Worm (Caenorhabditis elegans) whole organism, late embryonic: ENCODE data around the gene srh-59.

Source experiments
- F13H6.1 ChIP-seq: sonication (generic microtip); optimal IDR thresholded peaks from 2 replicates; lab custom pipeline; 2016; ENCODE audit warnings: missing genetic modification characterization, missing compliant biosample characterization
- K02D7.2 ChIP-seq: sonication (generic microtip); optimal IDR thresholded peaks from 2 replicates; lab custom pipeline; 2017; ENCODE audit warnings: mild to moderate bottlenecking, missing genetic modification characterization, missing compliant biosample characterization
- T23F11.4 ChIP-seq: fragments of 200-800 bp; sonication (Bioruptor generic); optimal IDR thresholded peaks from 2 replicates; lab custom pipeline; 2018; ENCODE audit warnings: mild to moderate bottlenecking, missing genetic modification characterization, missing compliant biosample characterization
- Y22D7AL.16 ChIP-seq: sonication (generic microtip); optimal IDR thresholded peaks from 2 replicates; lab custom pipeline; 2016; ENCODE audit warnings: missing genetic modification characterization, missing compliant biosample characterization
- ahr-1 ChIP-seq: sonication (generic microtip); optimal IDR thresholded peaks from 2 replicates; lab custom pipeline; 2016; ENCODE audit warnings: missing genetic modification characterization, missing compliant biosample characterization
- ceh-14 ChIP-seq: sonication (generic microtip); optimal IDR thresholded peaks from 2 replicates; lab custom pipeline; 2016; ENCODE audit warnings: missing genotype, missing genetic modification characterization, missing compliant biosample characterization
- ceh-30 ChIP-seq: fragments of 150-350 bp; optimal IDR thresholded peaks from 2 replicates; lab custom pipeline; 2014; ENCODE audit warnings: missing biosample characterization, missing genetic modification characterization
- ceh-31 ChIP-seq: sonication (generic microtip); optimal IDR thresholded peaks from 2 replicates; lab custom pipeline; 2016; ENCODE audit warnings: missing genetic modification characterization, missing compliant biosample characterization
- ceh-34 ChIP-seq: sonication (generic microtip); optimal IDR thresholded peaks from 2 replicates; lab custom pipeline; 2016; ENCODE audit warnings: mild to moderate bottlenecking, missing genetic modification characterization, missing compliant biosample characterization
- ceh-48 ChIP-seq: sonication (generic microtip); optimal IDR thresholded peaks from 2 replicates; lab custom pipeline; 2016; ENCODE audit warnings: missing genetic modification characterization, inconsistent platforms, missing compliant biosample characterization
- dmd-4 ChIP-seq: sonication (generic microtip); optimal IDR thresholded peaks from 2 replicates; lab custom pipeline; 2016; ENCODE audit warnings: borderline replicate concordance, missing genetic modification characterization, missing compliant biosample characterization
- elt-2 ChIP-seq: sonication (generic microtip); optimal IDR thresholded peaks from 2 replicates; lab custom pipeline; 2016; ENCODE audit warnings: missing genetic modification reagents, missing genetic modification characterization, missing compliant biosample characterization
- ets-4 ChIP-seq: sonication (generic microtip); optimal IDR thresholded peaks from 2 replicates; lab custom pipeline; 2016; ENCODE audit warnings: missing genetic modification characterization, missing compliant biosample characterization
- fkh-10 ChIP-seq: fragments of 150-350 bp; optimal IDR thresholded peaks from 2 replicates; lab custom pipeline; 2014; ENCODE audit warnings: missing biosample characterization, missing genetic modification reagents, missing genetic modification characterization
- fkh-6 ChIP-seq: sonication (generic microtip); optimal IDR thresholded peaks from 2 replicates; lab custom pipeline; 2016; ENCODE audit warnings: missing genetic modification characterization, missing compliant biosample characterization
- hlh-15 ChIP-seq: sonication (generic microtip); optimal IDR thresholded peaks from 2 replicates; lab custom pipeline; 2016; ENCODE audit warnings: missing genetic modification characterization, missing compliant biosample characterization
- hlh-6 ChIP-seq: sonication (generic microtip); optimal IDR thresholded peaks from 2 replicates; lab custom pipeline; 2016; ENCODE audit warnings: missing genotype, missing genetic modification characterization, missing compliant biosample characterization
- hlh-8 ChIP-seq: sonication (generic microtip); optimal IDR thresholded peaks from 2 replicates; lab custom pipeline; 2016; ENCODE audit warnings: missing genotype, missing genetic modification characterization, missing compliant biosample characterization
- mec-3 ChIP-seq: sonication (generic microtip); optimal IDR thresholded peaks from 2 replicates; lab custom pipeline; 2016; ENCODE audit warnings: borderline replicate concordance, missing genetic modification characterization, missing compliant biosample characterization
- nfya-1 ChIP-seq: sonication (generic microtip); optimal IDR thresholded peaks from 2 replicates; lab custom pipeline; 2017; ENCODE audit warnings: missing genetic modification characterization, mild to moderate bottlenecking, missing compliant biosample characterization, antibody characterized with exemption, moderate library complexity
- nhr-11 ChIP-seq: fragments of 150-350 bp; optimal IDR thresholded peaks from 2 replicates; lab custom pipeline; 2014; ENCODE audit warnings: missing biosample characterization, missing genetic modification characterization
- odd-2 ChIP-seq: sonication (generic microtip); optimal IDR thresholded peaks from 2 replicates; lab custom pipeline; 2017; ENCODE audit warnings: antibody characterized with exemption, mild to moderate bottlenecking, missing genetic modification characterization, missing compliant biosample characterization
- pha-4 ChIP-seq: fragments of 150-350 bp; optimal IDR thresholded peaks from 2 replicates; lab custom pipeline; 2018; ENCODE audit warnings: missing biosample characterization, missing genetic modification reagents, missing genetic modification characterization
- pros-1 ChIP-seq: fragments of 150-350 bp; optimal IDR thresholded peaks from 2 replicates; lab custom pipeline; 2014; ENCODE audit warnings: missing biosample characterization, missing genetic modification reagents, missing genetic modification characterization
- ref-2 ChIP-seq: sonication (generic microtip); optimal IDR thresholded peaks from 2 replicates; lab custom pipeline; 2016; ENCODE audit warnings: missing genetic modification characterization, missing compliant biosample characterization
- sox-2 ChIP-seq: fragments of 200-800 bp; sonication (Bioruptor generic); IDR thresholded peaks from 2 replicates; pipeline ENCODE4 v1.3.6; 2022; ENCODE audit warnings: missing genetic modification reagents, missing genetic modification characterization, missing compliant biosample characterization
- tbx-2 ChIP-seq: sonication (generic microtip); optimal IDR thresholded peaks from 2 replicates; lab custom pipeline; 2016; ENCODE audit warnings: missing genetic modification characterization, missing compliant biosample characterization
- tbx-7 ChIP-seq: sonication (generic microtip); optimal IDR thresholded peaks from 2 replicates; lab custom pipeline; 2016; ENCODE audit warnings: missing genotype, missing genetic modification characterization, missing compliant biosample characterization
- ttx-3 ChIP-seq: sonication (generic microtip); optimal IDR thresholded peaks from 2 replicates; lab custom pipeline; 2016; ENCODE audit warnings: missing genetic modification reagents, missing genetic modification characterization, missing compliant biosample characterization
- unc-3 ChIP-seq, 2 experiments: fragments of 200-800 bp in 1 of 2; sonication (Bioruptor generic) in 1 of 2; sonication (generic microtip) in 1 of 2; conservative IDR thresholded peaks in 1 of 2; optimal IDR thresholded peaks in 1 of 2; 2 replicates each; pipeline versions ENCODE4 v1.3.6 to Lab custom; 2016 to 2022; ENCODE audit warnings: missing compliant biosample characterization in 2 of 2, missing genetic modification characterization in 2 of 2, missing genetic modification reagents in 1 of 2
- zip-5 ChIP-seq: sonication (generic microtip); optimal IDR thresholded peaks from 2 replicates; lab custom pipeline; 2016; ENCODE audit warnings: missing genetic modification characterization, missing compliant biosample characterization
- ztf-16 ChIP-seq: sonication (generic microtip); optimal IDR thresholded peaks from 2 replicates; lab custom pipeline; 2017; ENCODE audit warnings: missing genetic modification characterization, missing compliant biosample characterization

srh-59 gene

ce11 chrII:3578121-3578520, 3.7 kb upstream of the srh-59 start, which contains the start of gene clec-133:
Gene clec-133 (plus strand): TSS chrII:3578421.
- TF ChIP-seq tbx-7 (no peak), zip-5 (no peak), ceh-30 (tag; lab: Kevin White, UChicago) (no peak), ahr-1 (tag; lab: Kevin White, UChicago) (no peak), ceh-14 (tag; lab: Kevin White, UChicago) (no peak), ttx-3 (tag; lab: Kevin White, UChicago) (no peak), fkh-6 (tag; lab: Kevin White, UChicago) (no peak), dmd-4 (tag; lab: Kevin White, UChicago) (no peak), hlh-8 (no peak), K02D7.2 (no peak), ztf-16 (tag; lab: Kevin White, UChicago) (no peak), hlh-6 (tag; lab: Kevin White, UChicago) (no peak)

ce11 chrII:3579767-3580166, 2.1 kb upstream of the srh-59 start, which contains the start of gene clec-134:
Gene clec-134 (plus strand): TSS chrII:3580067.
- no peak for TF ChIP-seq ceh-48 (tag; lab: Kevin White, UChicago)
- no peak for TF ChIP-seq hlh-15

- TF ChIP-seq fkh-10 (GFP tag; lab: Kevin White, UChicago) (no peak), elt-2 (tag; lab: Kevin White, UChicago) (no peak), nfya-1 (tag; lab: Kevin White, UChicago) (no peak), ets-4 (no peak), unc-3 (GFP tag; conservative IDR thresholded peaks at IDR 0.05; lab: Robert Waterston, UW) (no peak), unc-3 (tag; optimal IDR thresholded peaks at IDR 0.05; lab: Kevin White, UChicago) (no peak), dmd-4 (tag; lab: Kevin White, UChicago) (no peak), pha-4 (no peak), odd-2 (no peak), hlh-6 (tag; lab: Kevin White, UChicago) (no peak), nhr-11 (tag; lab: Kevin White, UChicago) (no peak), pros-1 (tag; lab: Kevin White, UChicago) (no peak)
Measured at ce11 chrII:3583402-3583801, 1.6 kb downstream of the srh-59 start, which contains the start of gene srh-60. Gene srh-60 (plus strand): TSS chrII:3583702.

ce11 chrII:3595339-3595738, 13.5 kb downstream of the srh-59 start, which contains the start of gene Y49F6A.12:
Gene Y49F6A.12 (plus strand): TSS chrII:3595639.
- TF ChIP-seq fkh-6 (tag; lab: Kevin White, UChicago), result no peak
- TF ChIP-seq ceh-30 (tag; lab: Kevin White, UChicago), result no peak
- TF ChIP-seq tbx-2 (tag; lab: Kevin White, UChicago), result no peak

ce11 chrII:3598721-3599120, 16.9 kb downstream of the srh-59 start, which contains the start of gene Y49F6A.11:
Gene Y49F6A.11 (minus strand): TSS chrII:3598821.
- no peak for TF ChIP-seq tbx-2 (tag; lab: Kevin White, UChicago)
- TF ChIP-seq pha-4, result no peak
- no peak for TF ChIP-seq K02D7.2
- TF ChIP-seq mec-3, result no peak
- TF ChIP-seq F13H6.1, result no peak
- no peak for TF ChIP-seq ceh-34
- no peak for TF ChIP-seq sox-2 (GFP tag; lab: Robert Waterston, UW)
- TF ChIP-seq ceh-31, result no peak
- no peak for TF ChIP-seq zip-5
- TF ChIP-seq Y22D7AL.16 (tag; lab: Kevin White, UChicago), result no peak
- no peak for TF ChIP-seq T23F11.4
- TF ChIP-seq elt-2 (tag; lab: Kevin White, UChicago), result no peak

ce11 chrII:3604578-3604977, 22.7 kb downstream of the srh-59 start:
- TF ChIP-seq ref-2, result no peak
- TF ChIP-seq, all 69 proteins: peak for 0
